Worm (Caenorhabditis elegans) whole organism, L3 larva: Measurements from ENCODE around the gene Y49F6A.11.

Source experiments
- R02D3.7 ChIP-seq: fragments of 150-350 bp; optimal IDR thresholded peaks from 2 replicates; lab custom pipeline; 2014; ENCODE audit warnings: missing biosample characterization, missing genetic modification characterization
- ZK546.5 ChIP-seq: sonication (generic microtip); optimal IDR thresholded peaks from 2 replicates; lab custom pipeline; 2017; ENCODE audit warnings: missing biosample characterization, missing genetic modification characterization
- aly-2 ChIP-seq: fragments of 150-350 bp; optimal IDR thresholded peaks from 2 replicates; lab custom pipeline; 2014; ENCODE audit warnings: missing biosample characterization, missing genetic modification characterization
- ama-1 ChIP-seq: fragments of 150-350 bp; optimal IDR thresholded peaks from 2 replicates; lab custom pipeline; 2018
- ceh-16 ChIP-seq: sonication (generic microtip); optimal IDR thresholded peaks from 2 replicates; lab custom pipeline; 2017; ENCODE audit warnings: missing biosample characterization, missing genetic modification characterization
- ceh-82 ChIP-seq: fragments of 150-350 bp; optimal IDR thresholded peaks from 2 replicates; lab custom pipeline; 2014; ENCODE audit warnings: missing biosample characterization, missing genetic modification characterization
- ceh-9 ChIP-seq: sonication (generic microtip); optimal IDR thresholded peaks from 2 replicates; lab custom pipeline; 2018; ENCODE audit warnings: missing biosample characterization, missing genetic modification characterization
- daf-12 ChIP-seq: fragments of 150-350 bp; optimal IDR thresholded peaks from 2 replicates; lab custom pipeline; 2014; ENCODE audit warnings: missing biosample characterization, missing genetic modification reagents, missing genetic modification characterization
- egl-27 ChIP-seq: sonication (generic microtip); optimal IDR thresholded peaks from 4 replicates; lab custom pipeline; 2017; ENCODE audit warnings: missing biosample characterization, missing genetic modification reagents, missing genetic modification characterization
- egl-5 ChIP-seq: fragments of 150-350 bp; optimal IDR thresholded peaks from 2 replicates; lab custom pipeline; 2017; ENCODE audit warnings: missing biosample characterization, missing genetic modification reagents, missing genetic modification characterization, inconsistent platforms
- elt-2 ChIP-seq: sonication (generic microtip); optimal IDR thresholded peaks from 2 replicates; lab custom pipeline; 2016; ENCODE audit warnings: missing genetic modification reagents, mild to moderate bottlenecking, missing genetic modification characterization, missing compliant biosample characterization
- eor-1 ChIP-seq, 2 experiments: fragments of 150-350 bp; optimal IDR thresholded peaks; 2 replicates each; lab custom pipeline; 2014 to 2018; ENCODE audit warnings: missing biosample characterization in 2 of 2, missing genetic modification characterization in 2 of 2
- fkh-10 ChIP-seq: sonication (generic microtip); optimal IDR thresholded peaks from 2 replicates; lab custom pipeline; 2017; ENCODE audit warnings: missing biosample characterization, missing genetic modification reagents, missing genetic modification characterization
- fkh-2 ChIP-seq: fragments of 150-350 bp; optimal IDR thresholded peaks from 2 replicates; lab custom pipeline; 2014; ENCODE audit warnings: missing biosample characterization, missing genetic modification reagents, missing genetic modification characterization
- hmg-11 ChIP-seq: sonication (generic microtip); optimal IDR thresholded peaks from 2 replicates; lab custom pipeline; 2016; ENCODE audit warnings: missing genetic modification characterization, missing compliant biosample characterization
- jun-1 ChIP-seq: fragments of 150-350 bp; optimal IDR thresholded peaks from 2 replicates; lab custom pipeline; 2014; ENCODE audit warnings: missing biosample characterization, missing genetic modification reagents, missing genetic modification characterization
- lin-39 ChIP-seq: fragments of 150-350 bp; optimal IDR thresholded peaks from 2 replicates; lab custom pipeline; 2018; ENCODE audit warnings: missing biosample characterization, missing genetic modification reagents, missing genetic modification characterization
- lsy-12 ChIP-seq: sonication (generic microtip); optimal IDR thresholded peaks from 2 replicates; lab custom pipeline; 2016; ENCODE audit warnings: mild to moderate bottlenecking, missing genetic modification characterization, missing compliant biosample characterization
- mml-1 ChIP-seq: fragments of 150-350 bp; sonication (generic microtip); optimal IDR thresholded peaks from 3 replicates; lab custom pipeline; 2014; ENCODE audit warnings: missing biosample characterization, missing genetic modification characterization
- nfya-1 ChIP-seq: sonication (generic microtip); optimal IDR thresholded peaks from 2 replicates; lab custom pipeline; 2017; ENCODE audit warnings: missing genetic modification characterization, mild to moderate bottlenecking, missing compliant biosample characterization, antibody characterized with exemption, moderate library complexity; ENCODE audit not compliant: insufficient read depth
- nhr-12 ChIP-seq: fragments of 150-350 bp; optimal IDR thresholded peaks from 2 replicates; lab custom pipeline; 2014; ENCODE audit warnings: missing biosample characterization, missing genetic modification characterization
- nhr-23 ChIP-seq: fragments of 150-350 bp; optimal IDR thresholded peaks from 2 replicates; lab custom pipeline; 2014; ENCODE audit warnings: missing biosample characterization, missing genetic modification reagents, missing genetic modification characterization
- nhr-237 ChIP-seq: fragments of 150-350 bp; optimal IDR thresholded peaks from 2 replicates; lab custom pipeline; 2014; ENCODE audit warnings: missing biosample characterization, missing genetic modification characterization
- nhr-25 ChIP-seq: sonication (generic microtip); optimal IDR thresholded peaks from 2 replicates; lab custom pipeline; 2017; ENCODE audit warnings: missing biosample characterization, missing genetic modification characterization
- nhr-28 ChIP-seq: fragments of 150-350 bp; optimal IDR thresholded peaks from 2 replicates; lab custom pipeline; 2014; ENCODE audit warnings: missing biosample characterization, missing genetic modification characterization
- nhr-43 ChIP-seq: sonication (generic microtip); optimal IDR thresholded peaks from 2 replicates; lab custom pipeline; 2016; ENCODE audit warnings: mild to moderate bottlenecking, missing genetic modification characterization, missing compliant biosample characterization; ENCODE audit not compliant: poor library complexity, severe bottlenecking
- nhr-76 ChIP-seq: fragments of 150-350 bp; sonication (generic microtip); optimal IDR thresholded peaks from 5 replicates; lab custom pipeline; 2014; ENCODE audit warnings: missing biosample characterization, missing genetic modification characterization
- nhr-77 ChIP-seq: fragments of 150-350 bp; optimal IDR thresholded peaks from 2 replicates; lab custom pipeline; 2014; ENCODE audit warnings: missing biosample characterization, missing genetic modification characterization
- pqm-1 ChIP-seq: fragments of 150-350 bp; optimal IDR thresholded peaks from 2 replicates; lab custom pipeline; 2017; ENCODE audit warnings: missing biosample characterization, missing genetic modification characterization, inconsistent platforms
- sea-2 ChIP-seq: fragments of 150-350 bp; sonication (generic microtip); optimal IDR thresholded peaks from 4 replicates; lab custom pipeline; 2014; ENCODE audit warnings: missing biosample characterization, missing genetic modification reagents, missing genetic modification characterization
- skn-1 ChIP-seq: fragments of 150-350 bp; optimal IDR thresholded peaks from 2 replicates; lab custom pipeline; 2014; ENCODE audit warnings: missing biosample characterization, missing genetic modification characterization
- tbx-2 ChIP-seq: sonication (generic microtip); optimal IDR thresholded peaks from 2 replicates; lab custom pipeline; 2016; ENCODE audit warnings: mild to moderate bottlenecking, missing genetic modification characterization, missing compliant biosample characterization
- unc-39 ChIP-seq: sonication (generic microtip); optimal IDR thresholded peaks from 4 replicates; lab custom pipeline; 2017; ENCODE audit warnings: missing biosample characterization, missing genetic modification characterization
- zag-1 ChIP-seq: fragments of 150-350 bp; optimal IDR thresholded peaks from 2 replicates; lab custom pipeline; 2014; ENCODE audit warnings: missing biosample characterization, missing genetic modification characterization
- ztf-11 ChIP-seq: fragments of 150-350 bp; optimal IDR thresholded peaks from 2 replicates; lab custom pipeline; 2014; ENCODE audit warnings: missing biosample characterization, missing genetic modification characterization
- ztf-4 ChIP-seq: fragments of 150-350 bp; optimal IDR thresholded peaks from 2 replicates; lab custom pipeline; 2014; ENCODE audit warnings: missing biosample characterization, missing genetic modification characterization

Y49F6A.11 gene

DNA sequence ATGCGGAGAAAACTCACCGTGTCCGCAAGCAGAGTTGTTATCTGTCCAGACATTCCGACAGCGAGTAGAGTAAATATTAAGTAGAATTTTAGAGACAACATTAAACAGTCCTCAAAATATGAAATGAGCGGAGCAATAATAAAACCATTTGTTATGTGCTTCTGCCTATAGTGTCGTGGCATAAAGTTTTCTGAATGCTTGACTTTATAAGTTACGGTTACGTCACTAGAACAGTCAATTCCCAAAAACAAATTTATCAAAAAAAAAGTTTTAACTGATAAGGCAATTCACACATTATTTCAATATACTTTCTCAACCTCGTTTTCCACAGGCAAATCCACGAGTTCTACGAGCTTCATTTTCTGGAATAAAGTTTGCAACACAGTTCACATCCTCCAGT is 29.5 kb downstream of the Y49F6A.11 start, which contains the start of gene clec-127:
TSS of gene clec-127 (minus strand) at position 101 of the 400 bp plus-strand sequence.
- TF ChIP-seq egl-5 (tag; lab: Kevin White, UChicago) (no peak), unc-39 (no peak), nhr-28 (tag; lab: Kevin White, UChicago) (no peak), ztf-4 (no peak), eor-1 (tag; optimal IDR thresholded peaks at IDR 0.05; lab: Kevin White, UChicago) (no peak), nhr-76 (tag; lab: Kevin White, UChicago) (no peak), elt-2 (tag; lab: Kevin White, UChicago) (no peak), R02D3.7 (tag; lab: Kevin White, UChicago) (no peak)

DNA sequence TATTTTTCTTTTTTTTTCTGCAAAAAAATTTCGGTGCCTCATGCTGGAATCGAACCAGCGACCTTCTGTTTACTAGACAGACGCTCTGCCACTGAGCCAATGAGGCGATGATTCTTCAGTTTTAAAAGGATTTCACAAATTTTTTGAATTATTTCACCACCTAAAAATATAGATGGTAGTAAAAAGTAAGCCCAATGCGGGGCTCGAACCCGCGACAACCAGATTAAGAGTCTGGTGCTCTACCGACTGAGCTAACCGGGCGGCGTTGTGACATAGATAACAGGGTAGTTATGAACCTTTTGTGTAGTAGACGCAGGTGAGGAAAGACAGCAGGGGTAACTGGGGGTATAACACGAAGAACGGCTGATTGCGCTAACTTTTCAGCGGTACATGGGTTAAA is 31.0 kb downstream of the Y49F6A.11 start:
- peak; percentile 45 for TF ChIP-seq elt-2 (tag; lab: Kevin White, UChicago)
- TF ChIP-seq lin-39 (tag; lab: Kevin White, UChicago) = peak; percentile 16

DNA sequence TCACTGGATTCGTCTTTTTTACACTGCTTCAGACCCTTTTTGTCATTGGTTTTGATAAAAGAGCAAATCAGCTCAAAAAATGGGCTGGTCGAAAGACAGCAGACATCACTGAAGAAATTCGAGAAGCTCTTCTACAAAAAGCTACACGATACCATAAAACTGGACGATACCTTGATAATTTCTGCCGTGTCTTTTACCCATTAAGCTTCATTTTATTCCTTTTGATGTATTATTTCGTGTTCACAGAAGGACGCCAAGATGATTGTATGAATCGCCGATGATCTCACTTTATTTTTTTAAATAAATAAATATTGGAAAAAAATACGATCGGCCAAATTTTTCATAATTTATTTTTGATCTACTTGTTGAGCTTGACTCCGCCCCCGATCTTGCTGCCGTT is 31.6 kb downstream of the Y49F6A.11 start:
- no peak for TF ChIP-seq egl-27 (tag; lab: Kevin White, UChicago)
- TF ChIP-seq nfya-1 (tag; lab: Kevin White, UChicago) = no peak
- TF ChIP-seq aly-2 (tag; lab: Kevin White, UChicago) = no peak
- TF ChIP-seq ztf-4 = no peak
- no peak for TF ChIP-seq ZK546.5
- TF ChIP-seq lin-39 (tag; lab: Kevin White, UChicago) = no peak
- TF ChIP-seq ztf-11 (tag; lab: Kevin White, UChicago) = no peak
- TF ChIP-seq nhr-25 (tag; lab: Kevin White, UChicago) = no peak
- TF ChIP-seq nhr-237 (tag; lab: Kevin White, UChicago) = no peak
- TF ChIP-seq ceh-9 (tag; lab: Kevin White, UChicago) = no peak
- TF ChIP-seq nhr-23 (tag; lab: Kevin White, UChicago) = no peak
- TF ChIP-seq mml-1 (tag; lab: Kevin White, UChicago) = no peak

DNA sequence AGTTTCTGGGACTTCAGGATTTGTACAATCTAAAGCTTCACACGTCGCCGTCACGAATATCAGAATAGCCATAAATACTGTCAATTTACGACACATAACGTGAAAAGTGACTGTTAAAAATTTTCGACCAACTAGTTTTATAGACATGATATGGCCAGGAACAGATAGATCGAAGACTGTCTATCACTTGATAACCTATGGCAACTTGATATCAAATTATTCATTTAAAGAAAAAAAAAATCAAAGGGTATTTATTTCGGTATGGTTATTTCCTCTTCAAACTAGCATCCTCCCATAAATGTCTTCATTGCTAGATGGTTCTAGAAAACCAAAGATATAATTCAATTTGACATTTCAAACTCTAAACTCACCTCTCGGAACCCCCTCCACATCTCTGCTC is 36.2 kb downstream of the Y49F6A.11 start, which contains the start of gene W10G11.3:
TSS of gene W10G11.3 (minus strand) at position 101 of the 400 bp plus-strand sequence.
- no peak for TF ChIP-seq fkh-2 (tag; lab: Kevin White, UChicago)
- no peak for TF ChIP-seq ceh-16 (tag; lab: Kevin White, UChicago)
- TF ChIP-seq tbx-2 (tag; lab: Kevin White, UChicago) = no peak
- no peak for TF ChIP-seq jun-1 (tag; lab: Kevin White, UChicago)
- TF ChIP-seq nhr-77 (tag; lab: Kevin White, UChicago) = no peak
- TF ChIP-seq zag-1 (tag; lab: Kevin White, UChicago) = no peak
- TF ChIP-seq fkh-10 (GFP tag; lab: Kevin White, UChicago) = no peak
- TF ChIP-seq unc-39 = no peak
- no peak for TF ChIP-seq nhr-25 (tag; lab: Kevin White, UChicago)
- TF ChIP-seq pqm-1 (tag; lab: Kevin White, UChicago) = no peak
- no peak for TF ChIP-seq nhr-76 (tag; lab: Kevin White, UChicago)
- no peak for TF ChIP-seq egl-27 (tag; lab: Kevin White, UChicago)
- no peak for TF ChIP-seq nfya-1 (tag; lab: Kevin White, UChicago)
- no peak for TF ChIP-seq skn-1 (tag; lab: Kevin White, UChicago)

DNA sequence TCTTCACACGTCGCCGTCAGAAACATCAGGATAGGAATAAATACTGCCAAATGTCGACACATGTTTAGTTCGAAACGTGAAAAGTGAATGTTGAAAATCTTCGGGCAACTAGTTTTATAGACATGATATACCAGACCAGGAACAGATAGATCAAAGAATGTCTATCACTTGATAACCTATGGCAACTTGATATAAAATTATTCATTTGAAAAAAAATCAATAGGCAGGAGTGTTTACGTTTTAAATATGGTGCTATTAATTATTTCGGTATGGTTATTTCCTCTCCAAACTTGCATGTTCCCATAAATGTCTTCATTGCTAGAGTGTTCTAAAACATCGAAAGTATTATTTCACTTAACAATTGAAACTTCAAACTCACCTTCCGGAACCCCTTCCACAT is 37.1 kb downstream of the Y49F6A.11 start, which contains the start of gene W10G11.2:
TSS of gene W10G11.2 (minus strand) at position 101 of the 400 bp plus-strand sequence.
- no peak for TF ChIP-seq sea-2 (GFP tag; lab: Kevin White, UChicago)
- TF ChIP-seq nhr-43 = no peak
- TF ChIP-seq ztf-11 (tag; lab: Kevin White, UChicago) = no peak
- no peak for TF ChIP-seq mml-1 (tag; lab: Kevin White, UChicago)
- TF ChIP-seq nfya-1 (tag; lab: Kevin White, UChicago) = no peak
- TF ChIP-seq egl-5 (tag; lab: Kevin White, UChicago) = no peak
- no peak for TF ChIP-seq fkh-10 (GFP tag; lab: Kevin White, UChicago)

DNA sequence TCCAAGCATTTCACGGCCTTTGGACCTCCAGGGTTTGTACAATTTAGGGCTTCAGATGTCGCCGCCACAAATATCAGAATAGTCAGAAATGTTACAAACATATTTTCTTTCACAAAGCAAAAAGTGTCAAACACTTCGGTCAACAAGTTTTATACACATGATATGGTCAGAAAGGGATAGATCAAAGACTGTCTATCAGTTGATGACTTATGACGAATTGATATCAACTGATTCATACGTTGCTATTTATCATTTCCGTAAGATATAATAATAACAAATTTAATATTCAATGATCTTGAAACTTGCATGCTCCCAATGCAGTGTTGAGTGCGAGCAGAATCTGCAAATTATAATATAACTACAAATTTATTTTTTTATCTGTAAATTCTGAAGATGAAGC is 38.0 kb downstream of the Y49F6A.11 start, which contains the start of gene W10G11.1:
TSS of gene W10G11.1 (minus strand) at position 101 of the 400 bp plus-strand sequence.
- TF ChIP-seq ceh-82 (tag; lab: Kevin White, UChicago) (no peak), fkh-2 (tag; lab: Kevin White, UChicago) (no peak), ztf-11 (tag; lab: Kevin White, UChicago) (no peak), hmg-11 (tag; lab: Kevin White, UChicago) (no peak), lsy-12 (tag; lab: Kevin White, UChicago) (no peak), tbx-2 (tag; lab: Kevin White, UChicago) (no peak), ama-1 (lab: Kevin White, UChicago) (no peak), nhr-12 (tag; lab: Kevin White, UChicago) (no peak), nhr-28 (tag; lab: Kevin White, UChicago) (no peak), nhr-237 (tag; lab: Kevin White, UChicago) (no peak), daf-12 (no peak)
